Worm (Caenorhabditis elegans): ENCODE results near the gene F20G2.3.

Gene F20G2.3

DNA sequence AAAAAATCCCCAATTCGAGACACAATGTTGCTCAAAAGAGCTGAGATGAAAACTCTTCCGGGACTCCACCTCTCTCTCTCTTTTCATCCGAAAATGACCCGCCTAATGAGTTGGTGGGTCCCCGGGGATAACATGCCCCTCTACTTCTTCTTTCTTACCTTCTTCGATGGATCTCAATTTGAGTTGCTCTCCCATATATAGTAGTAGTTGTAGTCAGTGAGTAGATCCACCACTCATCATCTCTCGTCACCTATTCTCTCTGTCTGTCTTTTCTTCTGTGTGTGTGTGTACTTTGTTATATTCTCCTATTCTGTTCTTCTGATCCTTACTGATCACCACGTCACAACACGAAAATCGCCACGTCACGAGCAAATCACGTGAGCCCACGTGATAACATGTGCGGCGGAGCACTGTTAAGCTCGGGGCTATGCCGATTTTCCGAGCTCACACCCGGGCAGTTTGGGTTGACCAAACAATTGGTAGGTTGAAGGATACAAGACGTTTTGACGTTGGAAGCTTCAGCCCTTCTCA, 28.0 kb upstream of the F20G2.3 start, which contains the start of gene twk-32:
twk-32 (plus strand) TSS at position 396 of the 531 bp plus-strand sequence.
- TF ChIP-seq hlh-30 (tag; optimal IDR thresholded peaks at IDR 0.05; ENCODE audit: insufficient read depth): peak; percentile 19
- no peak for TF ChIP-seq sox-4 (tag; optimal IDR thresholded peaks at IDR 0.05)
- TF ChIP-seq fkh-6 (tag; optimal IDR thresholded peaks at IDR 0.05): no peak
- no peak for TF ChIP-seq ceh-6 (GFP tag; optimal IDR thresholded peaks at IDR 0.05)
- no peak for TF ChIP-seq tbx-2 (tag; optimal IDR thresholded peaks at IDR 0.05)
- TF ChIP-seq gmeb-2 (tag; optimal IDR thresholded peaks at IDR 0.05): no peak

DNA sequence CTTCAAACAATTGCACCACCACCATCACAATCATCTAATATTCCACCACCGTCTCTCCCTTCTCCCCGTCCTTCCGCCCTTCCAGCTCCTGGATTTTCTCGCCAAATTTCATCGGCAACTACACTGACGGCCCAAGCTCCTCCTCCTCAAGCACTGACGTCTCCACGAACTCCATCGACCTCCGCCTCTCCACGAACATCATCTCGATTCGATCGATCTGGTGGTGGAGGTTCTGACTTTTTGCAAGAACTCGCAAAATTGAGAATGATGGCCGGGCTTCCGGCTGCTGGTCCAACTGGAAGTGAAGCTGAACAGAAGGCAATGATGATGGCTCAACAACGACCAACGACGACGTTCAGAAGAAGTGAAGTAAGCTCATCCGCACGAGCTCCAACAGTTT, 25.8 kb upstream of the F20G2.3 start:
- TF ChIP-seq F13H6.1 (tag; optimal IDR thresholded peaks at IDR 0.05) (no peak), C08G9.2 (tag; optimal IDR thresholded peaks at IDR 0.05) (no peak), unc-3 (GFP tag; conservative IDR thresholded peaks at IDR 0.05) (no peak), unc-3 (tag; optimal IDR thresholded peaks at IDR 0.05) (no peak)

DNA sequence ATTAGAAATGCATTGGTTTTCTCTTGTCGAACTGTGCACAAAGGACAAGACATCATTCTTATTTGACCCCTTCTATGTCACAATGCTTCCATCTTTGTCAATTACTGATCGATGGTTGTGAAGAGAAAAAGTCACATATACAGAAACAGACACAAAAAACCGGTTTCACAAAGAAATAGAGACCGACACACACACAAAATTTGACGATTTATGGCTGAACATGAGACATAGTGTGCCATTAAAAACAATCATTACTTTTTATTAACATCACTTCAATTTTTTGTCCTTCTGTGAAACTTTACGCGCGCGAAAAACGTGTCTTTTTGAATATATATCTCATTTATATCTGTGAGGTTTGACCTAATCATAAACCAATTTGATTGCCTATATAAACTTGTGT, 22.3 kb upstream of the F20G2.3 start:
- no peak for TF ChIP-seq nfya-1 (tag; optimal IDR thresholded peaks at IDR 0.05)
- TF ChIP-seq tbx-2 (tag; optimal IDR thresholded peaks at IDR 0.05): no peak
- TF ChIP-seq gmeb-2 (tag; optimal IDR thresholded peaks at IDR 0.05): no peak
- no peak for TF ChIP-seq ceh-18 (tag; optimal IDR thresholded peaks at IDR 0.05)
- no peak for TF ChIP-seq pha-4 (tag; optimal IDR thresholded peaks at IDR 0.05)
- TF ChIP-seq tbx-7 (tag; optimal IDR thresholded peaks at IDR 0.05): no peak
- TF ChIP-seq eyg-1 (tag; optimal IDR thresholded peaks at IDR 0.05): no peak
- no peak for TF ChIP-seq unc-86 (tag; optimal IDR thresholded peaks at IDR 0.05)
- no peak for TF ChIP-seq nhr-11 (tag; optimal IDR thresholded peaks at IDR 0.05)
- no peak for TF ChIP-seq rnt-1 (tag; optimal IDR thresholded peaks at IDR 0.05)
- no peak for TF ChIP-seq odd-2 (tag; optimal IDR thresholded peaks at IDR 0.05)
- no peak for TF ChIP-seq hlh-8 (tag; optimal IDR thresholded peaks at IDR 0.05)
- no peak for TF ChIP-seq hlh-15 (tag; optimal IDR thresholded peaks at IDR 0.05)
- TF ChIP-seq ceh-19 (GFP tag; optimal IDR thresholded peaks at IDR 0.05): no peak
- TF ChIP-seq ref-2 (tag; optimal IDR thresholded peaks at IDR 0.05): no peak
- no peak for TF ChIP-seq npax-4 (tag; optimal IDR thresholded peaks at IDR 0.05)

DNA sequence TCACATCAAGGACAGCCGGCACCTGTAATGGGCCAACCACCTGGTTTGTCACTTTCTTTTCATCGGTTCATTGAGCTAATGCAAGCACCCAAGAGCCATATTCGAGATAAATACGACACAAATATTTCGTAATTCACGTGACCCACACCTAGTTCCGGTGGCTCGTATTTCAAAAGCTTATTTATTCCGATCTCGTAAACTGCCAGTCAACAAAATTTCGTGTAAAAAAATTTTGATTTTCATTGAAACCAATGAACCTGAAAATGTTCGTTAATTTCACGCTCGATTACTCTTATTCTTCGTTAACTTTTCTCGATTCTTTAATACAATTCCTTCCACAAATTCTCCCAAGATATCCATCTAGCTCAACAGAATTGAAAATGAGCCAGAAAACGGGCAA, 21.8 kb upstream of the F20G2.3 start:
- TF ChIP-seq ceh-9 (tag; optimal IDR thresholded peaks at IDR 0.05): no peak

DNA sequence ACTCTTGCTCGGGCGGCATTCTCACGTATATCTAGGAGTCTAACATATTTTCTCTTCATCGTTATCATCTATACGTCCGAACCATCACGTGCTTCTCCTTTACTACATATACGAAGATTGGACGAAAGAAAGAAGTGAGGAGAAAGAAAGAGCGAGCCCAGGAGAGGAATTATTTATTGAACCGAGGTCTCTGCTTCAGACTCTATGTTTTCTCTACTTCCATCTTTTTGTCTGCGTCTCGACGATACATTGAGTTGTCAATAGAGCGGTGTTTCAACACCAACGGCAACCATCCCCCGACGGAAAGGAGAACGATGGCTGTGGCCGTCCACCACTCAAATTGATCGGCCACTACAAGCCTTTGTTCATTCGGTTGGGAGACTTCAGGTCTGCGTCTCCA, 21.1 kb upstream of the F20G2.3 start:
- TF ChIP-seq eyg-1 (tag; optimal IDR thresholded peaks at IDR 0.05): no peak
- peak; percentile 83 for TF ChIP-seq dmd-4 (tag; optimal IDR thresholded peaks at IDR 0.05; ENCODE audit: borderline replicate concordance)
- TF ChIP-seq tbx-2 (tag; optimal IDR thresholded peaks at IDR 0.05): peak; percentile 79
- TF ChIP-seq syd-9 (tag; optimal IDR thresholded peaks at IDR 0.05): peak; percentile 38
- TF ChIP-seq hlh-8 (tag; optimal IDR thresholded peaks at IDR 0.05): peak; percentile 47
- no peak for TF ChIP-seq ceh-22 (tag; optimal IDR thresholded peaks at IDR 0.05)
- peak; percentile 94 for TF ChIP-seq nfya-1 (tag; optimal IDR thresholded peaks at IDR 0.05)
- TF ChIP-seq sox-2 (GFP tag; IDR thresholded peaks at IDR 0.05): peak; percentile 36
- peak; percentile 90 for TF ChIP-seq ceh-30 (tag; optimal IDR thresholded peaks at IDR 0.05)
- peak; percentile 18 for TF ChIP-seq C08G9.2 (tag; optimal IDR thresholded peaks at IDR 0.05)
- TF ChIP-seq elt-2 (tag; optimal IDR thresholded peaks at IDR 0.05): peak; percentile 34
- TF ChIP-seq lin-11 (tag; optimal IDR thresholded peaks at IDR 0.05): no peak
- peak; percentile 92 for TF ChIP-seq ceh-31 (tag; optimal IDR thresholded peaks at IDR 0.05)
- 0 out of 2 replicates have a peak, but pooled peaks have one; percentile 34 for TF ChIP-seq unc-3 (GFP tag; conservative IDR thresholded peaks at IDR 0.05)
- TF ChIP-seq unc-3 (tag; optimal IDR thresholded peaks at IDR 0.05): no peak
- peak; percentile 27 for TF ChIP-seq ceh-6 (GFP tag; optimal IDR thresholded peaks at IDR 0.05)
- TF ChIP-seq unc-86 (tag; optimal IDR thresholded peaks at IDR 0.05): peak; percentile 54
- peak; percentile 14 for TF ChIP-seq T23F11.4 (GFP tag; optimal IDR thresholded peaks at IDR 0.05)
- peak; percentile 86 for TF ChIP-seq ceh-34 (tag; optimal IDR thresholded peaks at IDR 0.05)
- TF ChIP-seq F13H6.1 (tag; optimal IDR thresholded peaks at IDR 0.05): peak; percentile 58
- TF ChIP-seq unc-55 (GFP tag; optimal IDR thresholded peaks at IDR 0.05): peak; percentile 86
- peak; percentile 51 for TF ChIP-seq ceh-2 (tag; optimal IDR thresholded peaks at IDR 0.05)
- peak; percentile 76 for TF ChIP-seq rnt-1 (tag; optimal IDR thresholded peaks at IDR 0.05)
- TF ChIP-seq ets-4 (tag; optimal IDR thresholded peaks at IDR 0.05): peak; percentile 73
- TF ChIP-seq K09A11.1 (tag; optimal IDR thresholded peaks at IDR 0.05; ENCODE audit: insufficient read depth): peak; percentile 35
- TF ChIP-seq hlh-6 (tag; optimal IDR thresholded peaks at IDR 0.05): peak; percentile 26
- TF ChIP-seq nhr-232 (tag; optimal IDR thresholded peaks at IDR 0.05): no peak
- TF ChIP-seq dve-1 (tag; optimal IDR thresholded peaks at IDR 0.05): peak; percentile 81
- TF ChIP-seq fkh-6 (tag; optimal IDR thresholded peaks at IDR 0.05): no peak
- peak; percentile 33 for TF ChIP-seq pat-9 (tag; optimal IDR thresholded peaks at IDR 0.05)
- peak; percentile 85 for TF ChIP-seq ceh-18 (tag; optimal IDR thresholded peaks at IDR 0.05)
